Worm (Caenorhabditis elegans): ENCODE results near the gene ZK622.5.
A peak's percentile ranks its signal among the peaks of the same experiment; 100 is the strongest.

- peak in 1 of 2 experiments; percentile 33 for TF ChIP-seq mdl-1 (tag; optimal IDR thresholded peaks at IDR 0.05)
- TF ChIP-seq nhr-23 (tag; optimal IDR thresholded peaks at IDR 0.05), result no peak
- no peak for TF ChIP-seq fos-1 (tag; optimal IDR thresholded peaks at IDR 0.05)
- no peak for TF ChIP-seq zag-1 (tag; optimal IDR thresholded peaks at IDR 0.05)
- no peak for TF ChIP-seq unc-62 (GFP tag; optimal IDR thresholded peaks at IDR 0.05)
- no peak for TF ChIP-seq nhr-10 (tag; optimal IDR thresholded peaks at IDR 0.05)
- no peak for TF ChIP-seq F13H6.1 (tag; optimal IDR thresholded peaks at IDR 0.05)
- no peak for TF ChIP-seq elt-3 (tag; optimal IDR thresholded peaks at IDR 0.05)
Observed at ce11 chrII:5282192-5282591, 7.0 kb upstream of the ZK622.5 start, which contains the start of gene pmt-1.
